Fruit fly (Drosophila melanogaster): ENCODE data around the gene nullo.

nullo gene

dm6 chrX:7097071-7097858 is 48.0 kb downstream of the nullo start (continued):
- TF ChIP-seq disco-r (GFP tag; optimal IDR thresholded peaks at IDR 0.05) (no peak), insv (GFP tag; optimal IDR thresholded peaks at IDR 0.05) (no peak), CG6175 (GFP tag; IDR thresholded peaks at IDR 0.05) (0 out of 3 replicates have a peak, but pooled peaks have one; percentile 31), CG12769 (tag; optimal IDR thresholded peaks at IDR 0.05) (peak; percentile 12), CG15479 (GFP tag; optimal IDR thresholded peaks at IDR 0.05) (peak; percentile 25), yki (optimal IDR thresholded peaks at IDR 0.05) (no peak), CG10462 (GFP tag; optimal IDR thresholded peaks at IDR 0.05) (no peak), zf30C (GFP tag; optimal IDR thresholded peaks at IDR 0.05) (peak; percentile 7), sc (optimal IDR thresholded peaks at IDR 0.05) (no peak), sc (GFP tag; optimal IDR thresholded peaks at IDR 0.05) (no peak), jigr1 (GFP tag; IDR thresholded peaks at IDR 0.05) (no peak), CG8290 (GFP tag; optimal IDR thresholded peaks at IDR 0.05) (no peak), CG8290 (tag; optimal IDR thresholded peaks at IDR 0.05) (no peak), CG9437 (GFP tag; optimal IDR thresholded peaks at IDR 0.05) (no peak), Trl (optimal IDR thresholded peaks at IDR 0.05) (peak; percentile 76 to 88), Trl (GFP tag; optimal IDR thresholded peaks at IDR 0.05) (no peak), Elba2 (GFP tag; optimal IDR thresholded peaks at IDR 0.05) (no peak), fru (optimal IDR thresholded peaks at IDR 0.05) (peak; percentile 20), chn (GFP tag; optimal IDR thresholded peaks at IDR 0.05) (no peak), sna (GFP tag; IDR thresholded peaks at IDR 0.05; ENCODE audit: partially characterized antibody) (0 out of 2 replicates have a peak, but pooled peaks have one; percentile 20), fd64A (GFP tag; optimal IDR thresholded peaks at IDR 0.05) (no peak), ash1 (GFP tag; optimal IDR thresholded peaks at IDR 0.05) (no peak), CG3065 (GFP tag; optimal IDR thresholded peaks at IDR 0.05) (no peak), sqz (GFP tag; optimal IDR thresholded peaks at IDR 0.05) (peak; percentile 94), CG3281 (GFP tag; optimal IDR thresholded peaks at IDR 0.05) (no peak), tap (tag; optimal IDR thresholded peaks at IDR 0.05) (no peak), dpn (GFP tag; optimal IDR thresholded peaks at IDR 0.05) (no peak), ken (GFP tag; IDR thresholded peaks at IDR 0.05) (no peak), CkIIα-i1 (GFP tag; IDR thresholded peaks at IDR 0.05) (no peak), nerfin-1 (tag; optimal IDR thresholded peaks at IDR 0.05) (peak; percentile 26), CG18011 (GFP tag; optimal IDR thresholded peaks at IDR 0.05) (no peak), E2f1 (GFP tag; IDR thresholded peaks at IDR 0.05) (no peak), bsh (GFP tag; optimal IDR thresholded peaks at IDR 0.05) (peak in 1 of 2 experiments; percentile 74), CG10565 (GFP tag; optimal IDR thresholded peaks at IDR 0.05) (no peak), sob (GFP tag; IDR thresholded peaks at IDR 0.05) (0 out of 2 replicates have a peak, but pooled peaks have one; percentile 9), CG11247 (GFP tag; IDR thresholded peaks at IDR 0.05) (no peak), Side (GFP tag; optimal IDR thresholded peaks at IDR 0.05) (no peak), ci (GFP tag; IDR thresholded peaks at IDR 0.05) (peak; percentile 50; the same call in 2 of the 3 replicates), kay (GFP tag; optimal IDR thresholded peaks at IDR 0.05) (peak; percentile 19), CG12155 (GFP tag; optimal IDR thresholded peaks at IDR 0.05) (peak; percentile 95), sd (tag; optimal IDR thresholded peaks at IDR 0.05) (peak; percentile 54), cg (GFP tag; optimal IDR thresholded peaks at IDR 0.05) (peak; percentile 88), Sry-δ (GFP tag; optimal IDR thresholded peaks at IDR 0.05) (peak; percentile 16), tin (GFP tag; optimal IDR thresholded peaks at IDR 0.05) (no peak), Mad (GFP tag; optimal IDR thresholded peaks at IDR 0.05) (no peak), gsb (GFP tag; IDR thresholded peaks at IDR 0.05) (no peak), Hr78 (GFP tag; optimal IDR thresholded peaks at IDR 0.05) (no peak), jumu (GFP tag; optimal IDR thresholded peaks at IDR 0.05) (no peak), CG13624 (GFP tag; optimal IDR thresholded peaks at IDR 0.05) (no peak), CG4617 (GFP tag; optimal IDR thresholded peaks at IDR 0.05; ENCODE audit: borderline replicate concordance) (peak; percentile 16), CG9817 (tag; optimal IDR thresholded peaks at IDR 0.05) (no peak)
